Worm (Caenorhabditis elegans) whole organism, mixed stage, embryonic: ENCODE data around the gene F19B10.1.

ENCODE experiments used
- M03D4.4 ChIP-seq: sonication (generic microtip); optimal IDR thresholded peaks from 2 replicates; lab custom pipeline; 2017; ENCODE audit warnings: mild to moderate bottlenecking, missing genetic modification characterization, missing compliant biosample characterization
- ces-1 ChIP-seq: fragments of 150-350 bp; optimal IDR thresholded peaks from 2 replicates; lab custom pipeline; 2014; ENCODE audit warnings: missing biosample characterization, missing genetic modification reagents, missing genetic modification characterization
- drap-1 ChIP-seq: fragments of 200-800 bp; sonication (Bioruptor generic); optimal IDR thresholded peaks from 3 replicates; lab custom pipeline; 2018; ENCODE audit warnings: mild to moderate bottlenecking, missing genetic modification characterization, missing compliant biosample characterization
- lin-13 ChIP-seq: fragments of 150-350 bp; optimal IDR thresholded peaks from 2 replicates; lab custom pipeline; 2014; ENCODE audit warnings: missing biosample characterization, missing genetic modification characterization
- nhr-12 ChIP-seq: fragments of 150-350 bp; optimal IDR thresholded peaks from 2 replicates; lab custom pipeline; 2014; ENCODE audit warnings: missing biosample characterization, missing genetic modification characterization
- nhr-76 ChIP-seq: sonication (generic microtip); optimal IDR thresholded peaks from 2 replicates; lab custom pipeline; 2017; ENCODE audit warnings: missing biosample characterization, missing genetic modification characterization
- pha-4 ChIP-seq: fragments of 150-350 bp; optimal IDR thresholded peaks from 2 replicates; lab custom pipeline; 2018; ENCODE audit warnings: missing biosample characterization, missing genetic modification reagents, missing genetic modification characterization
- sem-2 ChIP-seq: fragments of 200-800 bp; sonication (Bioruptor generic); optimal IDR thresholded peaks from 2 replicates; lab custom pipeline; 2018; ENCODE audit warnings: mild to moderate bottlenecking, missing genetic modification characterization, missing compliant biosample characterization
- unc-39 ChIP-seq: fragments of 150-350 bp; optimal IDR thresholded peaks from 2 replicates; lab custom pipeline; 2014; ENCODE audit warnings: missing biosample characterization, missing genetic modification characterization
- unc-62 ChIP-seq: fragments of 150-350 bp; optimal IDR thresholded peaks from 2 replicates; lab custom pipeline; 2014; ENCODE audit warnings: missing biosample characterization, missing genetic modification reagents, missing genetic modification characterization

- TF ChIP-seq M03D4.4 (tag; lab: Kevin White, UChicago), result no peak
- TF ChIP-seq pha-4 (tag; lab: Kevin White, UChicago), result no peak
- TF ChIP-seq sem-2 (GFP tag; lab: Kevin White, UChicago), result no peak
- TF ChIP-seq drap-1 (GFP tag; lab: Kevin White, UChicago), result no peak
- TF ChIP-seq unc-62, result no peak
- TF ChIP-seq lin-13 (tag; lab: Kevin White, UChicago), result no peak
- TF ChIP-seq ces-1 (GFP tag; lab: Kevin White, UChicago), result no peak
- TF ChIP-seq unc-39 (tag; lab: Kevin White, UChicago), result no peak
- no peak for TF ChIP-seq nhr-12 (tag; lab: Kevin White, UChicago)
- TF ChIP-seq nhr-76 (tag; lab: Kevin White, UChicago), result no peak
Measured at ce11 chrII:3688333-3688732, 5.3 kb downstream of the F19B10.1 start, which contains the start of gene ifas-1.
